Worm (Caenorhabditis elegans) whole organism, L4/young adult: Measurements from ENCODE around the gene twk-35.

Source experiments
- W03F9.2 ChIP-seq: fragments of 150-350 bp; optimal IDR thresholded peaks from 2 replicates; lab custom pipeline; 2014; ENCODE audit warnings: missing biosample characterization, missing genetic modification characterization
- dao-5 ChIP-seq: sonication (generic microtip); optimal IDR thresholded peaks from 2 replicates; lab custom pipeline; 2016; ENCODE audit warnings: missing genotype, missing genetic modification characterization, moderate library complexity, missing compliant biosample characterization
- him-1 ChIP-seq: sonication (generic microtip); optimal IDR thresholded peaks from 2 replicates; lab custom pipeline; 2016; ENCODE audit warnings: missing genotype, missing genetic modification reagents, missing genetic modification characterization, missing compliant biosample characterization

ce11 chrV:20831867-20832266, 30.9 kb upstream of the twk-35 start:
- TF ChIP-seq him-1 (no peak), dao-5 (tag; lab: Kevin White, UChicago) (no peak), W03F9.2 (tag; lab: Kevin White, UChicago) (no peak)
